Fruit fly (Drosophila melanogaster): ENCODE results near the gene CG5151.

Gene CG5151

DNA sequence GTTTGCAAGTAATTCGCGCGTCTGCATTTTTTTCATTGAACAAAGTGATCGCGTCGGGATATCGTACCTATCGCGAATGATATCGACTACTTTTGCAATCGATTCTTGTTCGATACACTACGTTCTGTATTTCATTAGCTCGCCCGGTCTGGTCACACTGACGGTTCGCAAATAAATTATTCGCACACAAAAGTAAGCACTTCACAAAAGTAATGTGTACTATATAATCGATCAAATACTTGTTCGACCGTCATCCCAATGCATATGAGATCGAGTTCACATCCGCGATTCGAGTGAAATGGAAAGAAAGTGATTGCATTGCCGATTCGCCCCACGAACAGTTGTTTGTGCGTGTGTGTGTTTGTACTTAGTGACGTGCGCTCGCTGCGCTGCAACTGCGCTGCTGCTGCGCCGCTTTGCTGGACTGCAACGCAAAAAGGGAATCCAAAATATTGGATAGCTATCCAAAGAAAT, 74.1 kb downstream of the CG5151 start, which contains the start of the genes CG5235 and ClC-c:
Gene CG5235 (minus strand): TSS at position 63 of the 474 bp plus-strand sequence.
Gene ClC-c (plus strand): TSS at position 125 of the 474 bp plus-strand sequence.
- no peak for TF ChIP-seq Sin3A (optimal IDR thresholded peaks at IDR 0.05)
- no peak for TF ChIP-seq psq (optimal IDR thresholded peaks at IDR 0.05)
- TF ChIP-seq ttk (optimal IDR thresholded peaks at IDR 0.05): no peak
- TF ChIP-seq h (optimal IDR thresholded peaks at IDR 0.05): no peak
- TF ChIP-seq insv (optimal IDR thresholded peaks at IDR 0.05): no peak
- TF ChIP-seq Myc (optimal IDR thresholded peaks at IDR 0.05): no peak

Data from Kc167 (cell line).